Fruit fly (Drosophila melanogaster): Measurements from ENCODE around the gene ND-15.
A peak's percentile ranks its signal among the peaks of the same experiment; 100 is the strongest.

The ND-15 gene

DNA sequence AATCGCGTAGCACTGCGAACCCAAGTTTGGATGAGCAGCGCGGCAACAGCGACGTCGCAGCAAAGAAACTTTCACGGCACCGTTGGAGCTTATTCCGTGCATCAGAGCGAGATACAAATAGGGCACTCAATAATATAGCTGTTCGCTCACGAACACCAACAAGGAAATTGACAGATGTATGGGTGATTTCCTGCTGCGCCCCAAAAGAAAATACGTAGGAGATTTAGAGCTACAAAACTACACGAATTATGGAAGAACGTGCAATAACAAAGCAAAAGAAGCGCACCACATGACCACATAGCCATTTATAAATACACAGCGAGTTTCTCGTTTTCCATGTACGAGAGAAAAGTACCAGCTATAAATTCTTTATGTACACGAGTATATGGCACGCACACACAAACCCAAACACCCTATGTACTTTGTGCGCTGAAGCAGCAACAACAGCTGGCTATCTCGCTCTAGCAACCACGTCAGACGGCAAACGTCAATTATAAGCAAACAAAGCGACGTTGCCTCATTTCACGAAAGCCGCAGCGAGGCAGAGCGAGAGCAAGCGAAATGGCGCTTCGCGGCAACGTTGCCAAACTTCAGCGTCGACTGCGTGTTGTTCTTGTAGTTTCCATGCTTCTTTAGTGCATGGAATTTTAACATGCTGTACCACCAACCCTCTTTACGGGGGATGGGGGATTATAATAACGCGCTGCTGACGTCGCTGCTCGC, 47.1 kb downstream of the ND-15 start (continued):
- TF ChIP-seq Oaz (GFP tag; IDR thresholded peaks at IDR 0.05) (no peak), Optix (GFP tag; IDR thresholded peaks at IDR 0.05) (no peak), CG9215 (GFP tag; IDR thresholded peaks at IDR 0.05) (no peak), CG15269 (tag; optimal IDR thresholded peaks at IDR 0.05) (no peak), lola (GFP tag; optimal IDR thresholded peaks at IDR 0.05) (no peak), CG6854 (GFP tag; optimal IDR thresholded peaks at IDR 0.05) (peak; percentile 55), Eip74EF (GFP tag; optimal IDR thresholded peaks at IDR 0.05) (peak in 1 of 2 experiments; percentile 62), CG12391 (tag; optimal IDR thresholded peaks at IDR 0.05) (no peak), CG13624 (GFP tag; optimal IDR thresholded peaks at IDR 0.05) (peak; percentile 77), sug (tag; optimal IDR thresholded peaks at IDR 0.05) (peak; percentile 72), bcd (GFP tag; optimal IDR thresholded peaks at IDR 0.05) (no peak), pb (GFP tag; optimal IDR thresholded peaks at IDR 0.05) (no peak), CG8281 (tag; optimal IDR thresholded peaks at IDR 0.05) (no peak), CG3163 (GFP tag; optimal IDR thresholded peaks at IDR 0.05) (no peak), CG14441 (GFP tag; IDR thresholded peaks at IDR 0.05) (no peak), Lpt (GFP tag; optimal IDR thresholded peaks at IDR 0.05) (no peak), org-1 (GFP tag; optimal IDR thresholded peaks at IDR 0.05) (no peak), chm (GFP tag; IDR thresholded peaks at IDR 0.05) (no peak), CG9932 (GFP tag; IDR thresholded peaks at IDR 0.05) (no peak), CG8765 (GFP tag; IDR thresholded peaks at IDR 0.05) (no peak), CG17568 (GFP tag; optimal IDR thresholded peaks at IDR 0.05) (no peak), CG13287 (GFP tag; IDR thresholded peaks at IDR 0.05; ENCODE audit: partially characterized antibody) (no peak), Ptx1 (GFP tag; IDR thresholded peaks at IDR 0.05) (no peak), Rfx (GFP tag; IDR thresholded peaks at IDR 0.05) (no peak), pho (GFP tag; optimal IDR thresholded peaks at IDR 0.05) (peak; percentile 17), CG7556 (GFP tag; optimal IDR thresholded peaks at IDR 0.05) (no peak), CG15011 (GFP tag; optimal IDR thresholded peaks at IDR 0.05) (no peak), CkIIα-i1 (GFP tag; IDR thresholded peaks at IDR 0.05) (no peak), CG8388 (GFP tag; optimal IDR thresholded peaks at IDR 0.05) (no peak), kay (GFP tag; optimal IDR thresholded peaks at IDR 0.05) (no peak), gcm (GFP tag; optimal IDR thresholded peaks at IDR 0.05) (no peak), btn (GFP tag; optimal IDR thresholded peaks at IDR 0.05) (no peak), abd-A (tag; optimal IDR thresholded peaks at IDR 0.05) (peak; percentile 99), CG16779 (GFP tag; IDR thresholded peaks at IDR 0.05) (no peak), cwo (GFP tag; optimal IDR thresholded peaks at IDR 0.05) (peak; percentile 0), Deaf1 (tag; optimal IDR thresholded peaks at IDR 0.05) (peak; percentile 35), CG6689 (GFP tag; IDR thresholded peaks at IDR 0.05) (no peak), ham (GFP tag; IDR thresholded peaks at IDR 0.05) (no peak), CG15073 (GFP tag; optimal IDR thresholded peaks at IDR 0.05) (no peak), gsb-n (tag; optimal IDR thresholded peaks at IDR 0.05) (no peak), CG3995 (GFP tag; optimal IDR thresholded peaks at IDR 0.05) (no peak), CG31441 (GFP tag; IDR thresholded peaks at IDR 0.05) (no peak), CG14710 (tag; optimal IDR thresholded peaks at IDR 0.05) (no peak), Doc2 (GFP tag; IDR thresholded peaks at IDR 0.05) (no peak), CG8944 (GFP tag; optimal IDR thresholded peaks at IDR 0.05) (no peak), insv (GFP tag; optimal IDR thresholded peaks at IDR 0.05) (peak in 1 of 2 experiments; percentile 47), shn (GFP tag; optimal IDR thresholded peaks at IDR 0.05) (no peak), lab (GFP tag; optimal IDR thresholded peaks at IDR 0.05) (peak; percentile 71), CG13424 (tag; optimal IDR thresholded peaks at IDR 0.05) (no peak), CG11560 (tag; IDR thresholded peaks at IDR 0.05) (no peak)
